Worm (Caenorhabditis elegans) whole organism, L4 larva: ENCODE results near the gene Y53G8AR.8.

Source experiments
- D1046.2 ChIP-seq: fragments of 200-800 bp; sonication (Bioruptor generic); IDR thresholded peaks from 2 replicates; pipeline ENCODE4 v1.3.6; 2022; ENCODE audit warnings: missing genetic modification characterization, missing compliant biosample characterization
- F26F4.8 ChIP-seq: fragments of 200-800 bp; sonication (Bioruptor generic); conservative IDR thresholded peaks from 2 replicates; pipeline ENCODE4 v1.3.6; 2022; ENCODE audit warnings: missing genetic modification characterization, missing compliant biosample characterization
- F49E8.2 ChIP-seq: sonication (generic microtip); optimal IDR thresholded peaks from 2 replicates; lab custom pipeline; 2016; ENCODE audit warnings: missing compliant biosample characterization, mild to moderate bottlenecking, missing genetic modification characterization, borderline replicate concordance
- R02D3.7 ChIP-seq: fragments of 150-350 bp; sonication (generic microtip); optimal IDR thresholded peaks from 3 replicates; lab custom pipeline; 2014; ENCODE audit warnings: missing biosample characterization, missing genetic modification characterization
- Y5F2A.4 ChIP-seq: fragments of 200-800 bp; sonication (Bioruptor generic); optimal IDR thresholded peaks from 2 replicates; lab custom pipeline; 2018; ENCODE audit warnings: mild to moderate bottlenecking, missing genetic modification characterization, missing compliant biosample characterization
- Y75B8A.6 ChIP-seq: fragments of 200-800 bp; sonication (Bioruptor generic); IDR thresholded peaks from 2 replicates; pipeline ENCODE4 v1.3.6; 2022; ENCODE audit warnings: missing genetic modification reagents, missing genetic modification characterization, missing compliant biosample characterization
- ZK546.5 ChIP-seq, 2 experiments: sonication (generic microtip); optimal IDR thresholded peaks; 2 replicates each; lab custom pipeline; 2017; ENCODE audit warnings: missing biosample characterization in 2 of 2, missing genetic modification characterization in 2 of 2
- aha-1 ChIP-seq: fragments of 150-350 bp; peaks from one replicate; lab custom pipeline; 2014; ENCODE audit warnings: missing biosample characterization, missing genetic modification characterization
- attf-4 ChIP-seq: sonication (generic microtip); optimal IDR thresholded peaks from 3 replicates; lab custom pipeline; 2017; ENCODE audit warnings: missing biosample characterization, missing genetic modification characterization
- ceh-28 ChIP-seq: fragments of 150-350 bp; optimal IDR thresholded peaks from 2 replicates; lab custom pipeline; 2014; ENCODE audit warnings: missing biosample characterization, missing genetic modification reagents, missing genetic modification characterization
- ces-1 ChIP-seq: fragments of 150-350 bp; sonication (generic microtip); optimal IDR thresholded peaks from 4 replicates; lab custom pipeline; 2014; ENCODE audit warnings: missing biosample characterization, missing genetic modification reagents, missing genetic modification characterization
- cey-2 ChIP-seq: sonication (generic microtip); optimal IDR thresholded peaks from 3 replicates; lab custom pipeline; 2017; ENCODE audit warnings: missing genetic modification characterization, mild to moderate bottlenecking, missing compliant biosample characterization, antibody characterized with exemption, borderline replicate concordance; ENCODE audit not compliant: insufficient read depth
- ctbp-1 ChIP-seq: fragments of 200-800 bp; sonication (Bioruptor generic); IDR thresholded peaks from 2 replicates; pipeline ENCODE4 v1.3.6; 2022; ENCODE audit warnings: missing genetic modification reagents, missing genetic modification characterization, missing compliant biosample characterization
- daf-12 ChIP-seq: fragments of 150-350 bp; optimal IDR thresholded peaks from 2 replicates; lab custom pipeline; 2014; ENCODE audit warnings: missing biosample characterization, missing genetic modification reagents, missing genetic modification characterization
- daf-16 ChIP-seq, 3 experiments: sonication (generic microtip); optimal IDR thresholded peaks; 2 replicates each; lab custom pipeline; 2016 to 2017; ENCODE audit warnings: missing genetic modification characterization in 3 of 3, missing genetic modification reagents in 3 of 3, mild to moderate bottlenecking in 2 of 3, missing compliant biosample characterization in 2 of 3, missing biosample characterization in 1 of 3, moderate library complexity in 1 of 3
- daf-19 ChIP-seq: fragments of 200-800 bp; sonication (Bioruptor generic); conservative IDR thresholded peaks from 2 replicates; pipeline ENCODE4 v1.3.6; 2022; ENCODE audit warnings: missing genetic modification characterization, missing compliant biosample characterization
- dmd-8 ChIP-seq: fragments of 200-800 bp; sonication (Bioruptor generic); IDR thresholded peaks from 2 replicates; pipeline ENCODE4 v1.3.6; 2022; ENCODE audit warnings: missing genetic modification characterization, missing compliant biosample characterization
- duxl-1 ChIP-seq: sonication (generic microtip); optimal IDR thresholded peaks from 2 replicates; lab custom pipeline; 2016; ENCODE audit warnings: mild to moderate bottlenecking, missing genetic modification characterization, moderate library complexity, missing compliant biosample characterization; ENCODE audit not compliant: poor library complexity
- dve-1 ChIP-seq: sonication (generic microtip); optimal IDR thresholded peaks from 2 replicates; lab custom pipeline; 2017; ENCODE audit warnings: antibody characterized with exemption, mild to moderate bottlenecking, missing genetic modification characterization, missing compliant biosample characterization; ENCODE audit not compliant: insufficient read depth
- egl-43 ChIP-seq: fragments of 200-800 bp; sonication (Bioruptor generic); IDR thresholded peaks from 2 replicates; pipeline ENCODE4 v1.3.6; 2022; ENCODE audit warnings: missing genetic modification reagents, missing genetic modification characterization, missing compliant biosample characterization
- fos-1 ChIP-seq: fragments of 150-350 bp; optimal IDR thresholded peaks from 2 replicates; lab custom pipeline; 2014; ENCODE audit warnings: missing biosample characterization, missing genetic modification characterization
- gei-8 ChIP-seq: fragments of 200-800 bp; sonication (Bioruptor generic); optimal IDR thresholded peaks from 2 replicates; lab custom pipeline; 2018; ENCODE audit warnings: mild to moderate bottlenecking, missing genetic modification characterization, missing compliant biosample characterization
- hlh-30 ChIP-seq: sonication (generic microtip); optimal IDR thresholded peaks from 2 replicates; lab custom pipeline; 2017; ENCODE audit warnings: antibody characterized with exemption, mild to moderate bottlenecking, missing genetic modification characterization, missing compliant biosample characterization; ENCODE audit not compliant: insufficient read depth
- jun-1 ChIP-seq: fragments of 150-350 bp; optimal IDR thresholded peaks from 2 replicates; lab custom pipeline; 2014; ENCODE audit warnings: missing biosample characterization, missing genetic modification reagents, missing genetic modification characterization
- lim-7 ChIP-seq: fragments of 200-800 bp; sonication (Bioruptor generic); IDR thresholded peaks from 2 replicates; pipeline ENCODE4 v1.3.6; 2022; ENCODE audit warnings: missing genetic modification characterization, missing compliant biosample characterization
- lin-1 ChIP-seq: fragments of 200-800 bp; sonication (Bioruptor generic); IDR thresholded peaks from 2 replicates; pipeline ENCODE4 v1.3.6; 2022; ENCODE audit warnings: missing genetic modification reagents, missing genetic modification characterization, missing compliant biosample characterization
- lin-13 ChIP-seq: fragments of 150-350 bp; optimal IDR thresholded peaks from 2 replicates; lab custom pipeline; 2014; ENCODE audit warnings: missing biosample characterization, missing genetic modification reagents, missing genetic modification characterization
- lin-15B ChIP-seq: fragments of 150-350 bp; sonication (generic microtip); optimal IDR thresholded peaks from 3 replicates; lab custom pipeline; 2014; ENCODE audit warnings: missing biosample characterization, missing genetic modification characterization
- lin-38 ChIP-seq: fragments of 200-800 bp; sonication (Bioruptor generic); IDR thresholded peaks from 2 replicates; pipeline ENCODE4 v1.3.6; 2022; ENCODE audit warnings: missing genetic modification reagents, missing genetic modification characterization, missing compliant biosample characterization
- lir-3 ChIP-seq: sonication (generic microtip); optimal IDR thresholded peaks from 2 replicates; lab custom pipeline; 2016; ENCODE audit warnings: mild to moderate bottlenecking, missing genetic modification characterization, missing compliant biosample characterization
- lsy-2 ChIP-seq, 2 experiments: fragments of 150-350 bp in 1 of 2; sonication (generic microtip) in 1 of 2; optimal IDR thresholded peaks; 2 replicates each; lab custom pipeline; 2014 to 2017; ENCODE audit warnings: missing biosample characterization in 2 of 2, missing genetic modification characterization in 2 of 2
- mdt-29 ChIP-seq: fragments of 200-800 bp; sonication (Bioruptor generic); IDR thresholded peaks from 2 replicates; pipeline ENCODE4 v1.3.6; 2022; ENCODE audit warnings: missing genetic modification reagents, missing genetic modification characterization, missing compliant biosample characterization
- mep-1 ChIP-seq: fragments of 150-350 bp; sonication (generic microtip); optimal IDR thresholded peaks from 3 replicates; lab custom pipeline; 2014; ENCODE audit warnings: missing biosample characterization, missing genetic modification characterization
- mes-2 ChIP-seq: sonication (generic microtip); optimal IDR thresholded peaks from 2 replicates; lab custom pipeline; 2016; ENCODE audit warnings: missing genotype, mild to moderate bottlenecking, missing genetic modification characterization, missing compliant biosample characterization; ENCODE audit not compliant: poor library complexity, severe bottlenecking
- nhr-102 ChIP-seq: sonication (generic microtip); optimal IDR thresholded peaks from 2 replicates; lab custom pipeline; 2016; ENCODE audit warnings: mild to moderate bottlenecking, missing genetic modification characterization, moderate library complexity, missing compliant biosample characterization
- nhr-28 ChIP-seq: fragments of 150-350 bp; optimal IDR thresholded peaks from 2 replicates; lab custom pipeline; 2014; ENCODE audit warnings: missing biosample characterization, missing genetic modification characterization
- nhr-48 ChIP-seq: sonication (generic microtip); optimal IDR thresholded peaks from 2 replicates; lab custom pipeline; 2016; ENCODE audit warnings: mild to moderate bottlenecking, missing genetic modification characterization, missing compliant biosample characterization
- pha-4 ChIP-seq, 2 experiments: fragments of 150-350 bp in 1 of 2; fragments of 200-800 bp in 1 of 2; sonication (Bioruptor generic) in 1 of 2; IDR thresholded peaks in 1 of 2; optimal IDR thresholded peaks in 1 of 2; 2 replicates each; pipeline versions ENCODE4 v1.3.6 to Lab custom; 2014 to 2022; ENCODE audit warnings: missing genetic modification characterization in 2 of 2, missing genetic modification reagents in 2 of 2, missing biosample characterization in 1 of 2, missing compliant biosample characterization in 1 of 2
- saeg-2 ChIP-seq: fragments of 200-800 bp; sonication (Bioruptor generic); IDR thresholded peaks from 2 replicates; pipeline ENCODE4 v1.3.6; 2022; ENCODE audit warnings: missing genetic modification reagents, missing genetic modification characterization, missing compliant biosample characterization
- sdz-12 ChIP-seq: fragments of 200-800 bp; sonication (Bioruptor generic); optimal IDR thresholded peaks from 2 replicates; lab custom pipeline; 2018; ENCODE audit warnings: mild to moderate bottlenecking, missing genetic modification characterization, missing compliant biosample characterization
- snpc-4 ChIP-seq: fragments of 150-350 bp; optimal IDR thresholded peaks from 2 replicates; lab custom pipeline; 2014; ENCODE audit warnings: missing biosample characterization, missing genetic modification characterization
- spr-1 ChIP-seq: sonication (generic microtip); optimal IDR thresholded peaks from 2 replicates; lab custom pipeline; 2016; ENCODE audit warnings: mild to moderate bottlenecking, missing genetic modification characterization, missing compliant biosample characterization
- tag-97 ChIP-seq: fragments of 200-800 bp; sonication (Bioruptor generic); IDR thresholded peaks from 2 replicates; pipeline ENCODE4 v1.3.6; 2022; ENCODE audit warnings: missing genetic modification characterization, missing compliant biosample characterization
- unc-62 ChIP-seq, 3 experiments: fragments of 150-350 bp in 1 of 3; sonication (generic microtip); optimal IDR thresholded peaks in 2 of 3; peaks in 1 of 3; 1 replicate in 1 of 3; 2 replicates in 2 of 3; lab custom pipeline; 2014 to 2017; ENCODE audit warnings: missing biosample characterization in 3 of 3, missing genetic modification characterization in 3 of 3, missing genetic modification reagents in 3 of 3, missing genotype in 1 of 3
- vab-7 ChIP-seq: fragments of 200-800 bp; sonication (Bioruptor generic); IDR thresholded peaks from 2 replicates; pipeline ENCODE4 v1.3.6; 2022; ENCODE audit warnings: missing genetic modification reagents, missing genetic modification characterization, missing compliant biosample characterization
- zfp-3 ChIP-seq: fragments of 200-800 bp; sonication (Bioruptor generic); conservative IDR thresholded peaks from 2 replicates; pipeline ENCODE4 v1.3.6; 2022; ENCODE audit warnings: missing genetic modification reagents, missing genetic modification characterization, missing compliant biosample characterization
- zip-2 ChIP-seq: fragments of 150-350 bp; optimal IDR thresholded peaks from 2 replicates; lab custom pipeline; 2014; ENCODE audit warnings: missing biosample characterization, missing genetic modification characterization
- ztf-7 ChIP-seq: fragments of 150-350 bp; optimal IDR thresholded peaks from 2 replicates; lab custom pipeline; 2014; ENCODE audit warnings: missing biosample characterization, missing genetic modification characterization

Gene Y53G8AR.8

DNA sequence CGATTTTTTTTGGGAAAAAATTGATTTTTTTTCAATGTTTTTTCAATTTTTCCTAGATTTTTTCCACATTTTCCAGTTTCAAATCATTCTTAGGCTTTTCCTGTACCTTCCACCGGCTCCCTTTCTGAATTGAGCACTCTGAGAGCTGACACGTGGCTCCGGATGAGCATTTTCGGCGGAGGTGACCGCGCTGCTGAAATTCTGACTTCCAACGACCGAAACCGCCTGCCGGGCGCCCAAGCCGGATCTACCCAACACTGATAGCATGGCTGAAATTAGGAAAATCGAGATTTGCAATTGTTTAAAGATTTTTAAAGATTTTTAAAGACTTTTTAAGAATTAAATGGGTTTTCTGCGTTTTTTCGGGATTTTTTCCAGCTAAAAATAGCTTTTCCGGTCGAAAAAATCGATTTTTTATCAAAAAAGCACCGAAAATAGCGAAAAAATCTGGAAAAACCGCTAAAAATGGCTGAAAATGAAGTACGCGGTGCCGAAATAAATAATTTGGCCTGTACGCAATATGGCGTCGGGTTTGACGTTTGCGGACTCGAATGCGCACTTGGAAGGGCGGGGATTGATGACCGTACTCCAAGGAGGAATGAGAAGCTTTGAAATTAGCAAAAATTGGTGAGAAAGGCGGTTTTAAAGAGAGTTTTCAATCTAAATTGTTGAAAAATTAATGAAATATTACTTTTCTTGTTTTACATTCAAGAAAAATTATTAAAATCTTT lies 45.7 kb downstream of the Y53G8AR.8 start, which contains the start of gene nduf-9 (continued):
- TF ChIP-seq daf-12 (tag; lab: Kevin White, UChicago) (no peak), daf-16 (GFP tag; optimal IDR thresholded peaks at IDR 0.05; lab: Kevin White, UChicago) (no peak), daf-16 (tag; optimal IDR thresholded peaks at IDR 0.05; lab: Kevin White, UChicago) (no peak), aha-1 (tag; lab: Kevin White, UChicago) (peak; percentile 53), unc-62 (GFP tag; optimal IDR thresholded peaks at IDR 0.05 in 1 of 2; lab: Kevin White, UChicago) (peak in 1 of 2 experiments; percentile 63), unc-62 (tag; optimal IDR thresholded peaks at IDR 0.05; lab: Kevin White, UChicago) (no peak), ces-1 (GFP tag; lab: Kevin White, UChicago) (no peak), mep-1 (no peak), tag-97 (GFP tag; lab: Robert Waterston, UW) (no peak), hlh-30 (tag; lab: Kevin White, UChicago) (peak; percentile 11), ctbp-1 (GFP tag; lab: Robert Waterston, UW) (no peak), dmd-8 (GFP tag; lab: Robert Waterston, UW) (no peak), D1046.2 (GFP tag; lab: Robert Waterston, UW) (no peak), lin-15B (no peak), jun-1 (tag; lab: Kevin White, UChicago) (no peak), dve-1 (tag; lab: Kevin White, UChicago) (no peak), lin-1 (GFP tag; lab: Robert Waterston, UW) (no peak), duxl-1 (tag; lab: Kevin White, UChicago) (no peak), F26F4.8 (GFP tag; lab: Robert Waterston, UW) (no peak), daf-19 (GFP tag; lab: Robert Waterston, UW) (no peak), Y75B8A.6 (no peak), lin-13 (GFP tag; lab: Kevin White, UChicago) (peak; percentile 29), gei-8 (GFP tag; lab: Kevin White, UChicago) (no peak), lir-3 (tag; lab: Kevin White, UChicago) (no peak), vab-7 (GFP tag; lab: Robert Waterston, UW) (no peak), nhr-102 (no peak), cey-2 (tag; lab: Kevin White, UChicago) (no peak), ceh-28 (tag; lab: Kevin White, UChicago) (no peak), fos-1 (tag; lab: Kevin White, UChicago) (no peak), lim-7 (GFP tag; lab: Robert Waterston, UW) (no peak), Y5F2A.4 (no peak), ztf-7 (no peak), lsy-2 (tag; optimal IDR thresholded peaks at IDR 0.05; lab: Kevin White, UChicago) (peak; percentile 30 to 95), saeg-2 (GFP tag; lab: Robert Waterston, UW) (no peak), F49E8.2 (tag; lab: Kevin White, UChicago) (no peak), zfp-3 (GFP tag; lab: Robert Waterston, UW) (no peak), lin-38 (GFP tag; lab: Robert Waterston, UW) (peak; percentile 9), ZK546.5 (tag; optimal IDR thresholded peaks at IDR 0.05; lab: Kevin White, UChicago) (no peak), sdz-12 (no peak), spr-1 (no peak), mes-2 (peak; percentile 83), attf-4 (tag; lab: Kevin White, UChicago) (no peak), mdt-29 (GFP tag; lab: Robert Waterston, UW) (no peak), nhr-48 (tag; lab: Kevin White, UChicago) (no peak), nhr-28 (tag; lab: Kevin White, UChicago) (no peak), zip-2 (no peak), egl-43 (GFP tag; lab: Robert Waterston, UW) (no peak), snpc-4 (tag; lab: Kevin White, UChicago) (no peak), R02D3.7 (tag; lab: Kevin White, UChicago) (no peak), pha-4 (GFP tag; IDR thresholded peaks at IDR 0.05; lab: Robert Waterston, UW) (no peak), pha-4 (tag; optimal IDR thresholded peaks at IDR 0.05; lab: Kevin White, UChicago) (no peak)
